Worm (Caenorhabditis elegans): ENCODE results near the gene F34D10.8.

ce11 chrIII:3709030-3709429 is 21.5 kb upstream of the F34D10.8 start, which contains the start of gene alkb-8:
- TF ChIP-seq zim-3 (tag; optimal IDR thresholded peaks at IDR 0.05) (no peak), nhr-179 (tag; optimal IDR thresholded peaks at IDR 0.05) (no peak), hlh-12 (tag; optimal IDR thresholded peaks at IDR 0.05) (no peak), lin-35 (GFP tag; optimal IDR thresholded peaks at IDR 0.05) (no peak), dpl-1 (GFP tag; optimal IDR thresholded peaks at IDR 0.05) (no peak), unc-62 (GFP tag; optimal IDR thresholded peaks at IDR 0.05) (no peak), sea-2 (GFP tag; IDR thresholded peaks at IDR 0.05) (no peak), C06A6.2 (GFP tag; conservative IDR thresholded peaks at IDR 0.05) (no peak)
